Fruit fly (Drosophila melanogaster) whole organism, prepupa: Measurements from ENCODE around the gene Yp2.

Experiments
- Blimp-1 ChIP-seq: fragments of 200-800 bp; sonication (Bioruptor generic); optimal IDR thresholded peaks from 3 replicates; lab custom pipeline; 2017; ENCODE audit warnings: missing biosample characterization, missing genetic modification characterization, mild to moderate bottlenecking, moderate library complexity, missing genetic modification reagents
- CG10631 ChIP-seq: fragments of 200-800 bp; sonication (Bioruptor generic); optimal IDR thresholded peaks from 2 replicates; lab custom pipeline; 2016; ENCODE audit warnings: missing biosample characterization, missing genetic modification characterization
- CG10669 ChIP-seq: fragments of 200-800 bp; sonication (Bioruptor generic); optimal IDR thresholded peaks from 3 replicates; lab custom pipeline; 2018; ENCODE audit warnings: missing biosample characterization, mild to moderate bottlenecking, missing genetic modification characterization, moderate library complexity
- CG11902 ChIP-seq: fragments of 200-800 bp; sonication (Bioruptor generic); optimal IDR thresholded peaks from 3 replicates; lab custom pipeline; 2016; ENCODE audit warnings: missing biosample characterization, missing genetic modification characterization
- CG15336 ChIP-seq: fragments of 200-800 bp; sonication (Bioruptor generic); IDR thresholded peaks from 2 replicates; pipeline ENCODE4 v1.3.6; 2022; ENCODE audit warnings: missing biosample characterization, missing genetic modification characterization
- CG1621 ChIP-seq: fragments of 200-800 bp; sonication (Bioruptor generic); optimal IDR thresholded peaks from 3 replicates; lab custom pipeline; 2018; ENCODE audit warnings: missing biosample characterization, mild to moderate bottlenecking, missing genetic modification characterization
- CG16779 ChIP-seq: fragments of 200-800 bp; sonication (Bioruptor generic); optimal IDR thresholded peaks from 3 replicates; lab custom pipeline; 2017; ENCODE audit warnings: missing biosample characterization, mild to moderate bottlenecking, missing genetic modification characterization
- CG31627 ChIP-seq: fragments of 200-800 bp; sonication (Bioruptor generic); optimal IDR thresholded peaks from 3 replicates; lab custom pipeline; 2016; ENCODE audit warnings: missing biosample characterization, missing genetic modification characterization
- CG32006 ChIP-seq: fragments of 200-800 bp; sonication (Bioruptor generic); optimal IDR thresholded peaks from 3 replicates; lab custom pipeline; 2017; ENCODE audit warnings: missing biosample characterization, mild to moderate bottlenecking, missing genetic modification characterization
- CG3919 ChIP-seq: fragments of 200-800 bp; sonication (Bioruptor generic); optimal IDR thresholded peaks from 3 replicates; lab custom pipeline; 2016; ENCODE audit warnings: missing biosample characterization, missing genetic modification characterization
- CG4318 ChIP-seq: fragments of 200-800 bp; sonication (Bioruptor generic); optimal IDR thresholded peaks from 3 replicates; lab custom pipeline; 2017; ENCODE audit warnings: missing biosample characterization, mild to moderate bottlenecking, missing genetic modification characterization
- CG6163 ChIP-seq: fragments of 200-800 bp; sonication (Bioruptor generic); IDR thresholded peaks from 3 replicates; pipeline ENCODE4 v1.3.6; 2022; ENCODE audit warnings: missing biosample characterization, missing genetic modification characterization
- CG6808 ChIP-seq: fragments of 200-800 bp; sonication (Bioruptor generic); optimal IDR thresholded peaks from 3 replicates; lab custom pipeline; 2017; ENCODE audit warnings: missing biosample characterization, missing genetic modification characterization, mild to moderate bottlenecking, moderate library complexity, missing genetic modification reagents
- CG8119 ChIP-seq: fragments of 200-800 bp; sonication (Bioruptor generic); IDR thresholded peaks from 3 replicates; pipeline ENCODE4 v1.3.6; 2022; ENCODE audit warnings: missing biosample characterization, missing genetic modification characterization
- CG8632 ChIP-seq: fragments of 200-800 bp; sonication (Bioruptor generic); optimal IDR thresholded peaks from 3 replicates; lab custom pipeline; 2016; ENCODE audit warnings: missing biosample characterization, missing genetic modification characterization
- CG9139 ChIP-seq: fragments of 200-800 bp; sonication (Bioruptor generic); optimal IDR thresholded peaks from 3 replicates; lab custom pipeline; 2017; ENCODE audit warnings: missing biosample characterization, mild to moderate bottlenecking, missing genetic modification characterization
- Eip78C ChIP-seq: fragments of 200-800 bp; sonication (Bioruptor generic); peaks from one replicate; lab custom pipeline; 2016; ENCODE audit warnings: missing biosample characterization, missing genetic modification characterization
- Ets21C ChIP-seq: fragments of 200-800 bp; sonication (Bioruptor generic); optimal IDR thresholded peaks from 3 replicates; lab custom pipeline; 2016; ENCODE audit warnings: missing biosample characterization, missing genetic modification characterization
- Gug ChIP-seq: fragments of 200-800 bp; sonication (Bioruptor generic); IDR thresholded peaks from 2 replicates; pipeline ENCODE4 v1.3.6; 2022; ENCODE audit warnings: missing biosample characterization, missing genetic modification characterization
- Hr39 ChIP-seq: fragments of 200-800 bp; sonication (Bioruptor generic); optimal IDR thresholded peaks from 2 replicates; lab custom pipeline; 2016; ENCODE audit warnings: missing biosample characterization, missing genetic modification characterization
- Hr4 ChIP-seq: fragments of 200-800 bp; sonication (Bioruptor generic); optimal IDR thresholded peaks from 3 replicates; lab custom pipeline; 2016; ENCODE audit warnings: missing biosample characterization, missing genetic modification characterization
- Lpt ChIP-seq: fragments of 200-800 bp; sonication (Bioruptor generic); optimal IDR thresholded peaks from 3 replicates; lab custom pipeline; 2016; ENCODE audit warnings: missing biosample characterization, missing genetic modification characterization
- OdsH ChIP-seq: fragments of 200-800 bp; sonication (Bioruptor generic); optimal IDR thresholded peaks from 3 replicates; lab custom pipeline; 2016; ENCODE audit warnings: missing biosample characterization, missing genetic modification characterization
- Sox14 ChIP-seq: fragments of 200-800 bp; sonication (Bioruptor generic); optimal IDR thresholded peaks from 3 replicates; lab custom pipeline; 2016; ENCODE audit warnings: missing biosample characterization, missing genetic modification characterization
- Sox15 ChIP-seq: fragments of 200-800 bp; sonication (Bioruptor generic); optimal IDR thresholded peaks from 3 replicates; lab custom pipeline; 2016; ENCODE audit warnings: missing biosample characterization, missing genetic modification characterization
- achi ChIP-seq: fragments of 200-800 bp; sonication (Bioruptor generic); optimal IDR thresholded peaks from 3 replicates; lab custom pipeline; 2016; ENCODE audit warnings: missing biosample characterization, missing genetic modification characterization
- acj6 ChIP-seq: fragments of 200-800 bp; sonication (Bioruptor generic); optimal IDR thresholded peaks from 3 replicates; lab custom pipeline; 2016; ENCODE audit warnings: missing biosample characterization, missing genetic modification characterization
- eg ChIP-seq: fragments of 200-800 bp; sonication (Bioruptor generic); IDR thresholded peaks from 3 replicates; pipeline ENCODE4 v1.3.6; 2022; ENCODE audit warnings: missing biosample characterization, missing genetic modification characterization
- fd59A ChIP-seq: fragments of 200-800 bp; sonication (Bioruptor generic); optimal IDR thresholded peaks from 2 replicates; lab custom pipeline; 2017; ENCODE audit warnings: missing biosample characterization, mild to moderate bottlenecking, missing genetic modification characterization, missing genetic modification reagents
- fd85E ChIP-seq: fragments of 200-800 bp; sonication (Bioruptor generic); optimal IDR thresholded peaks from 3 replicates; lab custom pipeline; 2016; ENCODE audit warnings: missing biosample characterization, missing genetic modification characterization
- lz ChIP-seq: fragments of 200-800 bp; sonication (Bioruptor generic); optimal IDR thresholded peaks from 3 replicates; lab custom pipeline; 2016; ENCODE audit warnings: missing biosample characterization, missing genetic modification characterization
- net ChIP-seq: fragments of 200-800 bp; sonication (Bioruptor generic); optimal IDR thresholded peaks from 3 replicates; lab custom pipeline; 2016; ENCODE audit warnings: missing biosample characterization, missing genetic modification characterization
- pdm3 ChIP-seq: fragments of 200-800 bp; sonication (Bioruptor generic); optimal IDR thresholded peaks from 3 replicates; lab custom pipeline; 2016; ENCODE audit warnings: missing biosample characterization, missing genetic modification characterization
- spab ChIP-seq: fragments of 200-800 bp; sonication (Bioruptor generic); optimal IDR thresholded peaks from 2 replicates; lab custom pipeline; 2017; ENCODE audit warnings: missing biosample characterization, mild to moderate bottlenecking, missing genetic modification characterization, missing genetic modification reagents
- svp ChIP-seq: fragments of 200-800 bp; sonication (Bioruptor generic); peaks from one replicate; lab custom pipeline; 2016; ENCODE audit warnings: missing biosample characterization, missing genetic modification characterization
- topi ChIP-seq: fragments of 200-800 bp; sonication (Bioruptor generic); optimal IDR thresholded peaks from 3 replicates; lab custom pipeline; 2016; ENCODE audit warnings: missing biosample characterization, missing genetic modification characterization
- vri ChIP-seq: fragments of 200-800 bp; sonication (Bioruptor generic); optimal IDR thresholded peaks from 3 replicates; lab custom pipeline; 2016; ENCODE audit warnings: missing biosample characterization, mild to moderate bottlenecking, missing genetic modification characterization

Gene Yp2

dm6 chrX:10047961-10048360, 4.5 kb downstream of the Yp2 start:
- TF ChIP-seq svp (GFP tag; lab: Kevin White, UChicago) (peak; percentile 41), CG10631 (GFP tag; lab: Kevin White, UChicago) (no peak), Sox14 (no peak), CG6808 (no peak), Lpt (GFP tag; lab: Kevin White, UChicago) (no peak), spab (GFP tag; lab: Kevin White, UChicago) (no peak), net (GFP tag; lab: Kevin White, UChicago) (no peak), CG31627 (GFP tag; lab: Kevin White, UChicago) (no peak), CG16779 (tag; lab: Kevin White, UChicago) (no peak), fd59A (no peak), CG1621 (tag; lab: Kevin White, UChicago) (no peak), CG9139 (GFP tag; lab: Kevin White, UChicago) (no peak), Blimp-1 (no peak), CG15336 (GFP tag; lab: Robert Waterston, UW) (no peak), achi (GFP tag; lab: Kevin White, UChicago) (no peak), CG3919 (GFP tag; lab: Kevin White, UChicago) (peak; percentile 15), vri (GFP tag; lab: Kevin White, UChicago) (peak; percentile 21), fd85E (GFP tag; lab: Kevin White, UChicago) (no peak), Hr4 (GFP tag; lab: Kevin White, UChicago) (no peak), CG8632 (GFP tag; lab: Kevin White, UChicago) (no peak)

- TF ChIP-seq Gug (no peak), pdm3 (GFP tag; lab: Kevin White, UChicago) (no peak), CG11902 (GFP tag; lab: Kevin White, UChicago) (no peak), CG9139 (GFP tag; lab: Kevin White, UChicago) (no peak), OdsH (no peak), CG6163 (GFP tag; lab: Robert Waterston, UW) (no peak), CG8119 (GFP tag; lab: Robert Waterston, UW) (0 out of 3 replicates have a peak, but pooled peaks have one; percentile 14), CG32006 (GFP tag; lab: Kevin White, UChicago) (no peak), net (GFP tag; lab: Kevin White, UChicago) (no peak), Sox15 (no peak), CG8632 (GFP tag; lab: Kevin White, UChicago) (no peak), Hr4 (GFP tag; lab: Kevin White, UChicago) (no peak), CG10669 (GFP tag; lab: Kevin White, UChicago) (no peak), Blimp-1 (peak; percentile 49), vri (GFP tag; lab: Kevin White, UChicago) (peak; percentile 86)
Measured at dm6 chrX:10046760-10047159, 5.7 kb downstream of the Yp2 start.

DNA sequence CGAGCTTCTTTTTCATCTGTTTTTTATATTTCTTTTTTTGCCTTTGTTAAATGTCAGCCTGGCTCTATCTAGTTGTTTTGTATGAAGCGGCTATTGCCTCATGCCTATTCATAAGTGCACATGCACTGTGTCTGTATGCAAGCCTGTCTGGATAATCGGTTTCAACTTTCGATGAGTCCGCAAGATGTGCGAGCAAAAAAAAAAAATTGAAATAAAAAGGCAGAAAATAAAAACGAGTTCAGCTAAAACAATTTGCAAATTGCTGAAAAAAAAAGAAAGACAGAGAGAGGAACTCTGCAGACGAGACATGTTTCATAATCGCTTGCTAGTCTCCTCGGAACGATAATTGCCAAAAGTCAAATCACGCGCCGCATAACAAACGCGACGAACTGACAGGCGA, 6.7 kb downstream of the Yp2 start:
- TF ChIP-seq eg (peak; percentile 40; the same call in 1 of the 3 replicates), Eip78C (peak; percentile 48), CG8119 (GFP tag; lab: Robert Waterston, UW) (0 out of 3 replicates have a peak, but pooled peaks have one; percentile 26), lz (no peak), CG6163 (GFP tag; lab: Robert Waterston, UW) (0 out of 3 replicates have a peak, but pooled peaks have one; percentile 34), Sox15 (no peak)

dm6 chrX:10043873-10044272, 8.6 kb downstream of the Yp2 start:
- TF ChIP-seq CG16779 (tag; lab: Kevin White, UChicago) (no peak), CG1621 (tag; lab: Kevin White, UChicago) (no peak), Blimp-1 (no peak), fd59A (no peak), Hr39 (GFP tag; lab: Kevin White, UChicago) (no peak), fd85E (GFP tag; lab: Kevin White, UChicago) (no peak), acj6 (GFP tag; lab: Kevin White, UChicago) (no peak), Gug (no peak), Sox15 (no peak), CG6163 (GFP tag; lab: Robert Waterston, UW) (no peak), Ets21C (no peak), svp (GFP tag; lab: Kevin White, UChicago) (no peak), CG4318 (GFP tag; lab: Kevin White, UChicago) (no peak), topi (GFP tag; lab: Kevin White, UChicago) (no peak)
